Fruit fly (Drosophila melanogaster) whole organism, embryonic: ENCODE results near the gene Hpr1.

Source experiments
- Bdp1 ChIP-seq: fragments of 200-800 bp; sonication (Bioruptor generic); optimal IDR thresholded peaks from 3 replicates; lab custom pipeline; 2016; ENCODE audit warnings: missing biosample characterization, missing genetic modification characterization
- Blimp-1 ChIP-seq: fragments of 200-800 bp; sonication (Bioruptor generic); optimal IDR thresholded peaks from 3 replicates; lab custom pipeline; 2018; ENCODE audit warnings: missing biosample characterization, missing genetic modification characterization, mild to moderate bottlenecking, moderate library complexity, missing genetic modification reagents
- CG10959 ChIP-seq: fragments of 200-800 bp; sonication (Bioruptor generic); IDR thresholded peaks from 2 replicates; pipeline ENCODE4 v1.3.6; 2022; ENCODE audit warnings: missing biosample characterization, missing genetic modification characterization
- CG10979 ChIP-seq: fragments of 200-800 bp; sonication (Bioruptor generic); optimal IDR thresholded peaks from 2 replicates; lab custom pipeline; 2018; ENCODE audit warnings: missing biosample characterization, mild to moderate bottlenecking, missing genetic modification characterization, moderate library complexity
- CG11456 ChIP-seq: fragments of 200-800 bp; sonication (Bioruptor generic); IDR thresholded peaks from 3 replicates; pipeline ENCODE4 v1.3.6; 2022; ENCODE audit warnings: missing biosample characterization, missing genetic modification characterization
- CG11695 ChIP-seq: fragments of 200-800 bp; sonication (Bioruptor generic); IDR thresholded peaks from 3 replicates; pipeline ENCODE4 v1.3.6; 2022; ENCODE audit warnings: missing biosample characterization, missing genetic modification characterization
- CG12299 ChIP-seq: fragments of 200-800 bp; sonication (Bioruptor generic); optimal IDR thresholded peaks from 2 replicates; lab custom pipeline; 2018; ENCODE audit warnings: missing biosample characterization, mild to moderate bottlenecking, missing genetic modification characterization
- CG12942 ChIP-seq: fragments of 200-800 bp; sonication (Bioruptor generic); optimal IDR thresholded peaks from 3 replicates; lab custom pipeline; 2016; ENCODE audit warnings: missing biosample characterization, missing genetic modification characterization
- CG13123 ChIP-seq: fragments of 200-800 bp; sonication (Bioruptor generic); optimal IDR thresholded peaks from 2 replicates; lab custom pipeline; 2016; ENCODE audit warnings: missing biosample characterization, missing genetic modification characterization
- CG14014 ChIP-seq: fragments of 200-800 bp; sonication (Bioruptor generic); IDR thresholded peaks from 2 replicates; pipeline ENCODE4 v1.3.6; 2022; ENCODE audit warnings: missing biosample characterization, missing genetic modification characterization
- CG17361 ChIP-seq: fragments of 200-800 bp; sonication (Bioruptor generic); IDR thresholded peaks from 3 replicates; pipeline ENCODE4 v1.3.6; 2022; ENCODE audit warnings: missing biosample characterization, missing genetic modification characterization
- CG17829 ChIP-seq: fragments of 200-800 bp; optimal IDR thresholded peaks from 2 replicates; lab custom pipeline; 2019; ENCODE audit warnings: missing biosample characterization, mild to moderate bottlenecking, missing genetic modification characterization, moderate library complexity
- CG3065 ChIP-seq: fragments of 200-800 bp; sonication (Bioruptor generic); optimal IDR thresholded peaks from 2 replicates; lab custom pipeline; 2016; ENCODE audit warnings: missing biosample characterization, missing genetic modification characterization
- CG4404 ChIP-seq: fragments of 200-800 bp; sonication (Bioruptor generic); IDR thresholded peaks from 2 replicates; pipeline ENCODE4 v1.3.6; 2022; ENCODE audit warnings: missing biosample characterization, missing genetic modification characterization
- CG4854 ChIP-seq: fragments of 200-800 bp; sonication (Bioruptor generic); optimal IDR thresholded peaks from 2 replicates; lab custom pipeline; 2016; ENCODE audit warnings: missing biosample characterization, missing genetic modification characterization, inconsistent platforms
- CG6654 ChIP-seq: fragments of 200-800 bp; sonication (Bioruptor generic); optimal IDR thresholded peaks from 2 replicates; lab custom pipeline; 2017; ENCODE audit warnings: missing biosample characterization, mild to moderate bottlenecking, missing genetic modification characterization
- CG6765 ChIP-seq: fragments of 200-800 bp; sonication (Bioruptor generic); optimal IDR thresholded peaks from 3 replicates; lab custom pipeline; 2017; ENCODE audit warnings: missing biosample characterization, mild to moderate bottlenecking, missing genetic modification characterization
- CG6854 ChIP-seq: fragments of 200-800 bp; sonication (Bioruptor generic); optimal IDR thresholded peaks from 3 replicates; lab custom pipeline; 2017; ENCODE audit warnings: missing biosample characterization, mild to moderate bottlenecking, missing genetic modification characterization
- CG7271 ChIP-seq: fragments of 200-800 bp; sonication (Bioruptor generic); optimal IDR thresholded peaks from 2 replicates; lab custom pipeline; 2018; ENCODE audit warnings: missing biosample characterization, mild to moderate bottlenecking, missing genetic modification characterization, moderate library complexity
- CG8089 ChIP-seq: fragments of 200-800 bp; sonication (Bioruptor generic); optimal IDR thresholded peaks from 3 replicates; lab custom pipeline; 2016; ENCODE audit warnings: missing biosample characterization, missing genetic modification characterization
- CG8388 ChIP-seq: fragments of 200-800 bp; sonication (Bioruptor generic); optimal IDR thresholded peaks from 2 replicates; lab custom pipeline; 2019; ENCODE audit warnings: missing biosample characterization, mild to moderate bottlenecking, missing genetic modification characterization, moderate library complexity
- CG8478 ChIP-seq: fragments of >200 bp; optimal IDR thresholded peaks from 2 replicates; lab custom pipeline; 2018
- Dbx ChIP-seq: fragments of 200-800 bp; sonication (Bioruptor generic); IDR thresholded peaks from 3 replicates; pipeline ENCODE4 v1.3.6; 2022; ENCODE audit warnings: missing biosample characterization, missing genetic modification characterization
- Deaf1 ChIP-seq: fragments of 200-800 bp; optimal IDR thresholded peaks from 3 replicates; lab custom pipeline; 2019; ENCODE audit warnings: missing biosample characterization, mild to moderate bottlenecking, missing genetic modification characterization, moderate library complexity
- Hand ChIP-seq: fragments of 200-800 bp; sonication (Bioruptor generic); optimal IDR thresholded peaks from 2 replicates; lab custom pipeline; 2017; ENCODE audit warnings: mild to moderate bottlenecking, missing biosample characterization, missing genetic modification reagents, missing genetic modification characterization
- Hey ChIP-seq: fragments of 200-800 bp; sonication (Bioruptor generic); optimal IDR thresholded peaks from 3 replicates; lab custom pipeline; 2018; ENCODE audit warnings: missing biosample characterization, mild to moderate bottlenecking, missing genetic modification characterization
- Hmx ChIP-seq: fragments of 200-800 bp; sonication (Bioruptor generic); optimal IDR thresholded peaks from 2 replicates; lab custom pipeline; 2016; ENCODE audit warnings: missing biosample characterization, missing genetic modification characterization
- Hr39 ChIP-seq: fragments of >200 bp; optimal IDR thresholded peaks from 2 replicates; lab custom pipeline; 2017
- Hr78 ChIP-seq, 2 experiments: fragments of 200-800 bp in 1 of 2; fragments of >200 bp in 1 of 2; sonication (Bioruptor generic) in 1 of 2; optimal IDR thresholded peaks; 2 replicates each; lab custom pipeline; 2017 to 2019; ENCODE audit warnings: missing biosample characterization in 2 of 2, missing genetic modification characterization in 2 of 2, mild to moderate bottlenecking in 1 of 2, moderate library complexity in 1 of 2
- Lhr ChIP-seq: fragments of 200-800 bp; sonication (Bioruptor generic); optimal IDR thresholded peaks from 3 replicates; lab custom pipeline; 2017; ENCODE audit warnings: mild to moderate bottlenecking, missing biosample characterization, missing genetic modification reagents, missing genetic modification characterization
- Mad ChIP-seq: fragments of 200-800 bp; sonication (Bioruptor generic); optimal IDR thresholded peaks from 2 replicates; lab custom pipeline; 2016; ENCODE audit warnings: missing biosample characterization, missing genetic modification characterization
- NC2β ChIP-seq: fragments of 200-800 bp; sonication (Bioruptor generic); optimal IDR thresholded peaks from 2 replicates; lab custom pipeline; 2016; ENCODE audit warnings: missing biosample characterization, missing genetic modification characterization
- Pdp1 ChIP-seq, 2 experiments: fragments of 200-800 bp; sonication (Bioruptor generic); optimal IDR thresholded peaks; 3 replicates each; lab custom pipeline; 2016; ENCODE audit warnings: missing biosample characterization in 2 of 2, missing genetic modification characterization in 2 of 2, mild to moderate bottlenecking in 1 of 2, moderate library complexity in 1 of 2
- Sry-δ ChIP-seq: fragments of 200-800 bp; sonication (Bioruptor generic); optimal IDR thresholded peaks from 2 replicates; lab custom pipeline; 2016; ENCODE audit warnings: missing biosample characterization, missing genetic modification characterization
- Vsx1 ChIP-seq: fragments of 200-800 bp; sonication (Bioruptor generic); optimal IDR thresholded peaks from 2 replicates; lab custom pipeline; 2017; ENCODE audit warnings: missing biosample characterization, mild to moderate bottlenecking, missing genetic modification characterization, missing genetic modification reagents
- Xbp1 ChIP-seq: fragments of 200-800 bp; sonication (Bioruptor generic); optimal IDR thresholded peaks from 3 replicates; lab custom pipeline; 2016; ENCODE audit warnings: missing biosample characterization, mild to moderate bottlenecking, missing genetic modification characterization
- aop ChIP-seq: fragments of 200-800 bp; sonication (Bioruptor generic); IDR thresholded peaks from 2 replicates; pipeline ENCODE4 v1.3.6; 2022; ENCODE audit warnings: missing biosample characterization, missing genetic modification characterization
- insv ChIP-seq, 2 experiments: fragments of 200-800 bp; sonication (Bioruptor generic); optimal IDR thresholded peaks; 3 replicates each; lab custom pipeline; 2016 to 2018; ENCODE audit warnings: missing biosample characterization in 2 of 2, missing genetic modification characterization in 2 of 2
- ken ChIP-seq: fragments of 200-800 bp; sonication (Bioruptor generic); IDR thresholded peaks from 3 replicates; pipeline ENCODE4 v1.3.6; 2022; ENCODE audit warnings: missing biosample characterization, missing genetic modification characterization
- lmd ChIP-seq: fragments of 200-800 bp; sonication (Bioruptor generic); IDR thresholded peaks from 2 replicates; pipeline ENCODE4 v1.3.6; 2022; ENCODE audit warnings: missing biosample characterization, missing genetic modification characterization
- pan ChIP-seq, 4 experiments: fragments of >200 bp in 3 of 4; fragments of 200-800 bp in 1 of 4; sonication (Bioruptor generic) in 1 of 4; optimal IDR thresholded peaks in 3 of 4; IDR thresholded peaks in 1 of 4; 2 replicates each; pipeline versions ENCODE4 v1.3.6 to Lab custom; 2017 to 2022; ENCODE audit warnings: missing biosample characterization in 2 of 4, missing genetic modification characterization in 2 of 4, mixed read lengths in 1 of 4
- pnt ChIP-seq: fragments of 200-800 bp; sonication (Bioruptor generic); optimal IDR thresholded peaks from 3 replicates; lab custom pipeline; 2016; ENCODE audit warnings: missing biosample characterization, missing genetic modification characterization
- prd ChIP-seq, 3 experiments: fragments of >200 bp in 2 of 3; fragments of 200-800 bp in 1 of 3; sonication (Bioruptor generic) in 1 of 3; optimal IDR thresholded peaks in 2 of 3; IDR thresholded peaks in 1 of 3; 2 replicates in 2 of 3; 3 replicates in 1 of 3; pipeline versions ENCODE4 v1.3.6 to Lab custom; 2017 to 2022; ENCODE audit warnings: missing biosample characterization in 1 of 3, missing genetic modification characterization in 1 of 3
- sc ChIP-seq, 3 experiments: fragments of >200 bp in 2 of 3; fragments of 200-800 bp in 1 of 3; sonication (Bioruptor generic) in 1 of 3; optimal IDR thresholded peaks; 2 replicates in 2 of 3; 3 replicates in 1 of 3; lab custom pipeline; 2017; ENCODE audit warnings: mild to moderate bottlenecking in 1 of 3, missing biosample characterization in 1 of 3, missing genetic modification characterization in 1 of 3, missing genetic modification reagents in 1 of 3
- schlank ChIP-seq: fragments of 200-800 bp; sonication (Bioruptor generic); optimal IDR thresholded peaks from 2 replicates; lab custom pipeline; 2018; ENCODE audit warnings: missing biosample characterization, mild to moderate bottlenecking, missing genetic modification characterization
- so ChIP-seq: fragments of 200-800 bp; sonication (Bioruptor generic); IDR thresholded peaks from 3 replicates; pipeline ENCODE4 v1.3.6; 2022; ENCODE audit warnings: missing biosample characterization, missing genetic modification characterization
- tna ChIP-seq: fragments of 200-800 bp; sonication (Bioruptor generic); IDR thresholded peaks from 2 replicates; pipeline ENCODE4 v1.3.6; 2022; ENCODE audit warnings: missing biosample characterization, missing genetic modification characterization; ENCODE audit not compliant: partially characterized antibody
- tx ChIP-seq: fragments of 200-800 bp; sonication (Bioruptor generic); optimal IDR thresholded peaks from 2 replicates; lab custom pipeline; 2016; ENCODE audit warnings: missing biosample characterization, missing genetic modification characterization
- vnd ChIP-seq: fragments of 200-800 bp; sonication (Bioruptor generic); IDR thresholded peaks from 3 replicates; pipeline ENCODE4 v1.3.6; 2022; ENCODE audit warnings: missing biosample characterization, missing genetic modification characterization; ENCODE audit not compliant: partially characterized antibody

Hpr1 gene

DNA sequence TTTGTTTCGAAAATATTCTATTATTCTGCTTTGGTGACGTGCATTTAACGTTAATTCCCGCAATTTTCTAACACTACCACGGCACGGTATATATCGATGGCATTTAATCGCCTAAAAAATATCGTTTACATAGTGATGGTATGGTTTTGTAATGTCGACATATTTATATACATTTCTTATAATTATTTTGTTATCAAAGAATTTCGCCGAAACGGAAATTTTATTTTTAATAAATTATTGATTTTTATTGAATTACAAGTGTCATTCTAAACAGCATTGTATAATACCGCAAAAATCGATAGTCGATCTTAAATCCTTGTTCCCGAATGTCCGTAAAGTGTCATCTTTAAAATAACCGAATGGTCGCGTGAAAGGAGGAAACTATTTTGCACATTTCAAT lies 3.2 kb upstream of the Hpr1 start, which contains the start of the genes Sec20 and dgrn (continued):
- TF ChIP-seq CG10959 (GFP tag; lab: Robert Waterston, UW) (peak; percentile 28; the same call in 1 of the 2 replicates), schlank (tag; lab: Kevin White, UChicago) (no peak), Hmx (GFP tag; lab: Kevin White, UChicago) (no peak), tx (no peak), CG8478 (lab: Kevin White, UChicago) (no peak), Sry-δ (GFP tag; lab: Kevin White, UChicago) (peak; percentile 92), CG11456 (GFP tag; lab: Robert Waterston, UW) (peak; percentile 70; the same call in 2 of the 3 replicates), CG7271 (peak; percentile 50), CG11695 (0 out of 3 replicates have a peak, but pooled peaks have one; percentile 19), aop (GFP tag; lab: Robert Waterston, UW) (no peak), ken (GFP tag; lab: Robert Waterston, UW) (0 out of 3 replicates have a peak, but pooled peaks have one; percentile 49), Deaf1 (tag; lab: Kevin White, UChicago) (peak; percentile 63), Hr78 (GFP tag; optimal IDR thresholded peaks at IDR 0.05; lab: Kevin White, UChicago) (no peak), CG17829 (tag; lab: Kevin White, UChicago) (peak; percentile 80), Hand (GFP tag; lab: Kevin White, UChicago) (no peak), Blimp-1 (peak; percentile 61), CG10979 (tag; lab: Kevin White, UChicago) (peak; percentile 64), Hr39 (no peak), Dbx (GFP tag; lab: Robert Waterston, UW) (peak; percentile 81), CG12299 (tag; lab: Kevin White, UChicago) (peak; percentile 28), Bdp1 (GFP tag; lab: Kevin White, UChicago) (no peak), pnt (GFP tag; lab: Kevin White, UChicago) (peak; percentile 11), tna (GFP tag; lab: Robert Waterston, UW) (peak; percentile 87), CG4854 (GFP tag; lab: Kevin White, UChicago) (peak; percentile 50), CG6765 (GFP tag; lab: Kevin White, UChicago) (peak; percentile 9), vnd (GFP tag; lab: Robert Waterston, UW) (peak; percentile 94), CG6654 (no peak), CG17361 (GFP tag; lab: Robert Waterston, UW) (peak; percentile 82), CG8388 (peak; percentile 66), Pdp1 (GFP tag; optimal IDR thresholded peaks at IDR 0.05; lab: Kevin White, UChicago) (peak; percentile 20 to 87), prd (optimal IDR thresholded peaks at IDR 0.05; lab: Kevin White, UChicago) (no peak), prd (GFP tag; IDR thresholded peaks at IDR 0.05; lab: Robert Waterston, UW) (peak; percentile 75), insv (GFP tag; optimal IDR thresholded peaks at IDR 0.05; lab: Kevin White, UChicago) (peak in 1 of 2 experiments; percentile 44), NC2β (GFP tag; lab: Kevin White, UChicago) (no peak), lmd (GFP tag; lab: Robert Waterston, UW) (peak; percentile 30; the same call in 1 of the 2 replicates), CG8089 (GFP tag; lab: Kevin White, UChicago) (no peak), CG12942 (peak; percentile 59), CG4404 (peak; percentile 53), CG3065 (GFP tag; lab: Kevin White, UChicago) (peak; percentile 42), Hey (no peak), sc (optimal IDR thresholded peaks at IDR 0.05; lab: Kevin White, UChicago) (no peak), sc (GFP tag; optimal IDR thresholded peaks at IDR 0.05; lab: Kevin White, UChicago) (peak; percentile 30), CG14014 (GFP tag; lab: Robert Waterston, UW) (peak; percentile 43), Xbp1 (GFP tag; lab: Kevin White, UChicago) (peak; percentile 82), so (no peak; the same call in 2 of the 3 replicates), Lhr (peak; percentile 50), pan (optimal IDR thresholded peaks at IDR 0.05; lab: Kevin White, UChicago) (no peak), pan (GFP tag; optimal IDR thresholded peaks at IDR 0.05 in 1 of 2, IDR thresholded peaks at IDR 0.05 in 1 of 2) (peak in 1 of 2 experiments; percentile 37), CG6854 (GFP tag; lab: Kevin White, UChicago) (no peak), Mad (GFP tag; lab: Kevin White, UChicago) (peak; percentile 48), Vsx1 (GFP tag; lab: Kevin White, UChicago) (no peak), CG13123 (GFP tag; lab: Kevin White, UChicago) (peak; percentile 48)
